Fruit fly (Drosophila melanogaster): ENCODE measurements around the gene Apl.

Gene Apl

DNA sequence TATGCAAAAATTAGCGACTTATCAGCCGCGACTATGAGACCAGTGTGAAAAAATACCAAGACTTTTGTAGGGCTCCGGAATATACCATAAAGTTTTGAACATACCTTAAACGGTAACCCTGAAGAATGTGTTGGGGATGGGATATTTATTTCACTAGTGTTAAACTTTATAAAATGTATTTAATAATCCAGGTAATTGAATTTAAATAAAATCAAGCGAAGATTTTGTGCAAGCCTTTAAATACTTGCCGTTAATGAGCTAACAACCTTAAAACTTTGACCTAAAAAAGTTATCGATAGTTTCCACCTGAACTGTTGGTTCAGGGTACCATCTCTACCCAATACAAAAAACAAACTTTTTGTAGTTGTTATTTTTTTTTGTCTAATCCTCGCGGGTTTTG, 17.2 kb downstream of the Apl start, which contains the start of gene CG4101 (continued):
- peak; percentile 86 for TF ChIP-seq Xbp1 (GFP tag; optimal IDR thresholded peaks at IDR 0.05)
- peak; percentile 59 for TF ChIP-seq fd96Cb (tag; optimal IDR thresholded peaks at IDR 0.05)
- TF ChIP-seq CG7786 (GFP tag; optimal IDR thresholded peaks at IDR 0.05) = peak; percentile 76
- TF ChIP-seq Deaf1 (tag; optimal IDR thresholded peaks at IDR 0.05) = peak; percentile 31
- TF ChIP-seq grau (tag; optimal IDR thresholded peaks at IDR 0.05) = peak; percentile 83
- TF ChIP-seq CG11085 (GFP tag; IDR thresholded peaks at IDR 0.05) = peak; percentile 46; the same call in 1 of the 2 replicates
- no peak for TF ChIP-seq chinmo (GFP tag; IDR thresholded peaks at IDR 0.05; ENCODE audit: partially characterized antibody)
- peak; percentile 65; the same call in 1 of the 2 replicates for TF ChIP-seq E2f2 (GFP tag; IDR thresholded peaks at IDR 0.05)
- TF ChIP-seq mam (GFP tag; optimal IDR thresholded peaks at IDR 0.05) = peak; percentile 88
- TF ChIP-seq CG10431 (GFP tag; optimal IDR thresholded peaks at IDR 0.05) = no peak
- peak; percentile 80 for TF ChIP-seq CG10366 (GFP tag; IDR thresholded peaks at IDR 0.05)
- TF ChIP-seq Camta (GFP tag; optimal IDR thresholded peaks at IDR 0.05) = peak; percentile 69
- peak; percentile 82 to 84 for TF ChIP-seq dpn (GFP tag; optimal IDR thresholded peaks at IDR 0.05)
- TF ChIP-seq otp (GFP tag; IDR thresholded peaks at IDR 0.05) = peak; percentile 66; the same call in 2 of the 3 replicates
- peak; percentile 71 for TF ChIP-seq CG1603 (tag; optimal IDR thresholded peaks at IDR 0.05)
- TF ChIP-seq ssp (GFP tag; IDR thresholded peaks at IDR 0.05) = peak; percentile 57
- TF ChIP-seq ERR (GFP tag; optimal IDR thresholded peaks at IDR 0.05) = no peak
- TF ChIP-seq MBD-R2 (GFP tag; IDR thresholded peaks at IDR 0.05) = peak; percentile 86
- peak; percentile 12 for TF ChIP-seq CG12236 (GFP tag; optimal IDR thresholded peaks at IDR 0.05)
- TF ChIP-seq CG9215 (GFP tag; IDR thresholded peaks at IDR 0.05) = peak; percentile 80
- TF ChIP-seq CG9817 (tag; optimal IDR thresholded peaks at IDR 0.05) = peak; percentile 91
- peak; percentile 66 for TF ChIP-seq Rx (GFP tag; IDR thresholded peaks at IDR 0.05)
- no peak for TF ChIP-seq aop (GFP tag; IDR thresholded peaks at IDR 0.05)
- TF ChIP-seq al (GFP tag; IDR thresholded peaks at IDR 0.05) = peak; percentile 80
- TF ChIP-seq Hey (tag; optimal IDR thresholded peaks at IDR 0.05) = peak; percentile 35
- TF ChIP-seq wek (GFP tag; optimal IDR thresholded peaks at IDR 0.05) = no peak
- peak; percentile 79 for TF ChIP-seq HLH54F (GFP tag; optimal IDR thresholded peaks at IDR 0.05)
- peak; percentile 65 for TF ChIP-seq CG18011 (GFP tag; optimal IDR thresholded peaks at IDR 0.05)
- peak; percentile 77 for TF ChIP-seq CG34376 (GFP tag; optimal IDR thresholded peaks at IDR 0.05)
- peak; percentile 85 for TF ChIP-seq CG10267 (tag; optimal IDR thresholded peaks at IDR 0.05)
- peak; percentile 82; the same call in 2 of the 3 replicates for TF ChIP-seq ci (GFP tag; IDR thresholded peaks at IDR 0.05)
- TF ChIP-seq CG17328 (GFP tag; IDR thresholded peaks at IDR 0.05) = peak; percentile 69
- TF ChIP-seq knrl (GFP tag; IDR thresholded peaks at IDR 0.05; ENCODE audit: partially characterized antibody) = peak; percentile 80
- TF ChIP-seq CG12071 (GFP tag; optimal IDR thresholded peaks at IDR 0.05) = peak; percentile 15
- peak; percentile 68 for TF ChIP-seq Mrtf (GFP tag; IDR thresholded peaks at IDR 0.05)
- TF ChIP-seq ftz-f1 (GFP tag; optimal IDR thresholded peaks at IDR 0.05) = peak; percentile 38
- TF ChIP-seq mld (GFP tag; IDR thresholded peaks at IDR 0.05; ENCODE audit: partially characterized antibody) = no peak
- peak; percentile 75 for TF ChIP-seq klu (GFP tag; IDR thresholded peaks at IDR 0.05)
- TF ChIP-seq CG17568 (GFP tag; optimal IDR thresholded peaks at IDR 0.05) = peak; percentile 74
- TF ChIP-seq sd (tag; optimal IDR thresholded peaks at IDR 0.05) = peak; percentile 99
- TF ChIP-seq HLHmδ (GFP tag; optimal IDR thresholded peaks at IDR 0.05) = no peak
- TF ChIP-seq CG1602 (GFP tag; optimal IDR thresholded peaks at IDR 0.05) = peak; percentile 80
- peak; percentile 47 for TF ChIP-seq en (GFP tag; optimal IDR thresholded peaks at IDR 0.05)
- peak; percentile 77 for TF ChIP-seq pzg (GFP tag; optimal IDR thresholded peaks at IDR 0.05)
- TF ChIP-seq h (optimal IDR thresholded peaks at IDR 0.05) = no peak
- TF ChIP-seq Nf-YB (GFP tag; optimal IDR thresholded peaks at IDR 0.05) = peak; percentile 39
- TF ChIP-seq cad (GFP tag; optimal IDR thresholded peaks at IDR 0.05) = no peak
- peak; percentile 91 for TF ChIP-seq B-H2 (GFP tag; optimal IDR thresholded peaks at IDR 0.05)
- peak; percentile 72 for TF ChIP-seq sisA (GFP tag; IDR thresholded peaks at IDR 0.05)
- peak; percentile 91 for TF ChIP-seq CG9932 (GFP tag; IDR thresholded peaks at IDR 0.05)
- TF ChIP-seq Sry-β (GFP tag; optimal IDR thresholded peaks at IDR 0.05) = no peak
- TF ChIP-seq CG1832 (GFP tag; optimal IDR thresholded peaks at IDR 0.05) = no peak

Measured in whole organism, embryonic.